Fruit fly (Drosophila melanogaster) whole organism, embryonic: ENCODE measurements around the gene TpnC25D.

Experiments used
- CG10267 ChIP-seq: fragments of 200-800 bp; sonication (Bioruptor generic); optimal IDR thresholded peaks from 2 replicates; lab custom pipeline; 2018; ENCODE audit warnings: missing biosample characterization, mild to moderate bottlenecking, missing genetic modification characterization, moderate library complexity
- CG10321 ChIP-seq: fragments of 200-800 bp; sonication (Bioruptor generic); IDR thresholded peaks from 2 replicates; pipeline ENCODE4 v1.3.6; 2022; ENCODE audit warnings: missing biosample characterization, missing genetic modification characterization
- CG12236 ChIP-seq: fragments of 200-800 bp; sonication (Bioruptor generic); optimal IDR thresholded peaks from 2 replicates; lab custom pipeline; 2016; ENCODE audit warnings: missing biosample characterization, missing genetic modification characterization
- CG1233 ChIP-seq: fragments of 200-800 bp; sonication (Bioruptor generic); optimal IDR thresholded peaks from 4 replicates; lab custom pipeline; 2018; ENCODE audit warnings: missing biosample characterization, mild to moderate bottlenecking, missing genetic modification characterization
- CG12391 ChIP-seq: fragments of 200-800 bp; sonication (Bioruptor generic); optimal IDR thresholded peaks from 3 replicates; lab custom pipeline; 2018; ENCODE audit warnings: missing biosample characterization, mild to moderate bottlenecking, missing genetic modification characterization, moderate library complexity
- CG13894 ChIP-seq: fragments of 200-800 bp; sonication (Bioruptor generic); optimal IDR thresholded peaks from 3 replicates; lab custom pipeline; 2018; ENCODE audit warnings: missing biosample characterization, mild to moderate bottlenecking, missing genetic modification characterization, moderate library complexity
- CG14014 ChIP-seq: fragments of 200-800 bp; sonication (Bioruptor generic); IDR thresholded peaks from 2 replicates; pipeline ENCODE4 v1.3.6; 2022; ENCODE audit warnings: missing biosample characterization, missing genetic modification characterization
- CG17385 ChIP-seq: fragments of 200-800 bp; sonication (Bioruptor generic); optimal IDR thresholded peaks from 3 replicates; lab custom pipeline; 2018; ENCODE audit warnings: missing biosample characterization, mild to moderate bottlenecking, missing genetic modification characterization
- CG31441 ChIP-seq: fragments of 200-800 bp; sonication (Bioruptor generic); IDR thresholded peaks from 2 replicates; pipeline ENCODE4 v1.3.6; 2022; ENCODE audit warnings: missing biosample characterization, missing genetic modification characterization
- CG4424 ChIP-seq: fragments of 200-800 bp; sonication (Bioruptor generic); optimal IDR thresholded peaks from 3 replicates; lab custom pipeline; 2016; ENCODE audit warnings: missing biosample characterization, missing genetic modification characterization
- CG5180 ChIP-seq: fragments of 200-800 bp; sonication (Bioruptor generic); optimal IDR thresholded peaks from 3 replicates; lab custom pipeline; 2017; ENCODE audit warnings: missing biosample characterization, missing genetic modification characterization, mild to moderate bottlenecking, moderate library complexity, missing genetic modification reagents
- CG6791 ChIP-seq: fragments of 200-800 bp; sonication (Bioruptor generic); IDR thresholded peaks from 3 replicates; pipeline ENCODE4 v1.3.6; 2022; ENCODE audit warnings: missing biosample characterization, missing genetic modification characterization; ENCODE audit not compliant: partially characterized antibody
- CG7556 ChIP-seq: fragments of 200-800 bp; sonication (Bioruptor generic); optimal IDR thresholded peaks from 2 replicates; lab custom pipeline; 2017; ENCODE audit warnings: missing biosample characterization, mild to moderate bottlenecking, missing genetic modification characterization
- CG8089 ChIP-seq: fragments of 200-800 bp; sonication (Bioruptor generic); optimal IDR thresholded peaks from 3 replicates; lab custom pipeline; 2016; ENCODE audit warnings: missing biosample characterization, missing genetic modification characterization
- CG8765 ChIP-seq: fragments of 200-800 bp; sonication (Bioruptor generic); IDR thresholded peaks from 2 replicates; pipeline ENCODE4 v1.3.6; 2022; ENCODE audit warnings: missing biosample characterization, missing genetic modification characterization
- CoRest ChIP-seq: fragments of 200-800 bp; sonication (Bioruptor generic); optimal IDR thresholded peaks from 3 replicates; lab custom pipeline; 2018; ENCODE audit warnings: missing biosample characterization, mild to moderate bottlenecking, missing genetic modification characterization, moderate library complexity
- Dbx ChIP-seq: fragments of 200-800 bp; sonication (Bioruptor generic); IDR thresholded peaks from 3 replicates; pipeline ENCODE4 v1.3.6; 2022; ENCODE audit warnings: missing biosample characterization, missing genetic modification characterization
- Dfd ChIP-seq, 2 experiments: fragments of >200 bp; optimal IDR thresholded peaks; 2 replicates each; lab custom pipeline; 2017; ENCODE audit warnings: missing biosample characterization in 2 of 2, missing genetic modification characterization in 2 of 2
- Ets97D ChIP-seq: fragments of 200-800 bp; sonication (Bioruptor generic); optimal IDR thresholded peaks from 3 replicates; lab custom pipeline; 2016; ENCODE audit warnings: missing biosample characterization, missing genetic modification characterization
- Hr78 ChIP-seq, 2 experiments: fragments of 200-800 bp in 1 of 2; fragments of >200 bp in 1 of 2; sonication (Bioruptor generic) in 1 of 2; optimal IDR thresholded peaks; 2 replicates each; lab custom pipeline; 2017 to 2019; ENCODE audit warnings: missing biosample characterization in 2 of 2, missing genetic modification characterization in 2 of 2, mild to moderate bottlenecking in 1 of 2, moderate library complexity in 1 of 2
- Kr ChIP-seq: fragments of 200-800 bp; sonication (Bioruptor generic); optimal IDR thresholded peaks from 2 replicates; lab custom pipeline; 2017; ENCODE audit warnings: missing biosample characterization, mild to moderate bottlenecking, missing genetic modification characterization
- MBD-R2 ChIP-seq: fragments of 200-800 bp; sonication (Bioruptor generic); IDR thresholded peaks from 2 replicates; pipeline ENCODE4 v1.3.6; 2022; ENCODE audit warnings: missing biosample characterization, missing genetic modification characterization
- Med ChIP-seq: fragments of 200-800 bp; sonication (Bioruptor generic); peaks from one replicate; lab custom pipeline; 2016; ENCODE audit warnings: missing biosample characterization, missing genetic modification characterization, mild to moderate bottlenecking, inconsistent platforms, moderate library complexity
- Neu2 ChIP-seq: fragments of 200-800 bp; sonication (Bioruptor generic); optimal IDR thresholded peaks from 3 replicates; lab custom pipeline; 2016; ENCODE audit warnings: missing biosample characterization, missing genetic modification characterization, borderline replicate concordance
- PHDP ChIP-seq: fragments of 200-800 bp; sonication (Bioruptor generic); optimal IDR thresholded peaks from 3 replicates; lab custom pipeline; 2018; ENCODE audit warnings: missing biosample characterization, mild to moderate bottlenecking, missing genetic modification characterization, moderate library complexity
- Ptx1 ChIP-seq: fragments of 200-800 bp; sonication (Bioruptor generic); IDR thresholded peaks from 2 replicates; pipeline ENCODE4 v1.3.6; 2022; ENCODE audit warnings: missing biosample characterization, missing genetic modification characterization
- corto ChIP-seq: fragments of 200-800 bp; sonication (Bioruptor generic); optimal IDR thresholded peaks from 2 replicates; lab custom pipeline; 2016; ENCODE audit warnings: missing biosample characterization, mild to moderate bottlenecking, missing genetic modification characterization, moderate library complexity
- dmrt11E ChIP-seq: fragments of 200-800 bp; sonication (Bioruptor generic); optimal IDR thresholded peaks from 3 replicates; lab custom pipeline; 2018; ENCODE audit warnings: missing biosample characterization, mild to moderate bottlenecking, missing genetic modification characterization, moderate library complexity
- dysf ChIP-seq: fragments of 200-800 bp; sonication (Bioruptor generic); IDR thresholded peaks from 3 replicates; pipeline ENCODE4 v1.3.6; 2022; ENCODE audit warnings: missing biosample characterization, missing genetic modification characterization
- ewg ChIP-seq: fragments of 200-800 bp; sonication (Bioruptor generic); optimal IDR thresholded peaks from 3 replicates; lab custom pipeline; 2017; ENCODE audit warnings: mild to moderate bottlenecking, missing biosample characterization, missing genetic modification reagents, missing genetic modification characterization
- gfzf ChIP-seq: fragments of 200-800 bp; sonication (Bioruptor generic); optimal IDR thresholded peaks from 2 replicates; lab custom pipeline; 2016; ENCODE audit warnings: missing biosample characterization, mild to moderate bottlenecking, missing genetic modification characterization, moderate library complexity
- gro ChIP-seq: fragments of 200-800 bp; sonication (Bioruptor generic); optimal IDR thresholded peaks from 2 replicates; lab custom pipeline; 2016; ENCODE audit warnings: missing biosample characterization, missing genetic modification characterization
- gsb-n ChIP-seq: fragments of 200-800 bp; sonication (Bioruptor generic); optimal IDR thresholded peaks from 3 replicates; lab custom pipeline; 2018; ENCODE audit warnings: missing biosample characterization, mild to moderate bottlenecking, missing genetic modification characterization
- hbn ChIP-seq: fragments of 200-800 bp; sonication (Bioruptor generic); IDR thresholded peaks from 2 replicates; pipeline ENCODE4 v1.3.6; 2022; ENCODE audit warnings: missing biosample characterization, missing genetic modification characterization; ENCODE audit not compliant: partially characterized antibody
- ind ChIP-seq: fragments of 200-800 bp; sonication (Bioruptor generic); optimal IDR thresholded peaks from 3 replicates; lab custom pipeline; 2016; ENCODE audit warnings: missing biosample characterization, missing genetic modification characterization
- ken ChIP-seq: fragments of 200-800 bp; sonication (Bioruptor generic); IDR thresholded peaks from 3 replicates; pipeline ENCODE4 v1.3.6; 2022; ENCODE audit warnings: missing biosample characterization, missing genetic modification characterization
- lilli ChIP-seq: fragments of 200-800 bp; sonication (Bioruptor generic); optimal IDR thresholded peaks from 3 replicates; lab custom pipeline; 2016; ENCODE audit warnings: missing biosample characterization, missing genetic modification characterization
- luna ChIP-seq: fragments of 200-800 bp; sonication (Bioruptor generic); optimal IDR thresholded peaks from 2 replicates; lab custom pipeline; 2016; ENCODE audit warnings: missing biosample characterization, missing genetic modification characterization
- onecut ChIP-seq: fragments of 200-800 bp; sonication (Bioruptor generic); IDR thresholded peaks from 2 replicates; pipeline ENCODE4 v1.3.6; 2022; ENCODE audit warnings: missing biosample characterization, missing genetic modification characterization
- pan ChIP-seq, 4 experiments: fragments of >200 bp in 3 of 4; fragments of 200-800 bp in 1 of 4; sonication (Bioruptor generic) in 1 of 4; optimal IDR thresholded peaks in 3 of 4; IDR thresholded peaks in 1 of 4; 2 replicates each; pipeline versions ENCODE4 v1.3.6 to Lab custom; 2017 to 2022; ENCODE audit warnings: missing biosample characterization in 2 of 4, missing genetic modification characterization in 2 of 4, mixed read lengths in 1 of 4
- pum ChIP-seq: fragments of 200-800 bp; sonication (Bioruptor generic); optimal IDR thresholded peaks from 2 replicates; lab custom pipeline; 2016; ENCODE audit warnings: missing biosample characterization, missing genetic modification characterization
- ranshi ChIP-seq: fragments of 200-800 bp; sonication (Bioruptor generic); IDR thresholded peaks from 2 replicates; pipeline ENCODE4 v1.3.6; 2022; ENCODE audit warnings: missing biosample characterization, missing genetic modification characterization
- scrt ChIP-seq: fragments of 200-800 bp; sonication (Bioruptor generic); optimal IDR thresholded peaks from 2 replicates; lab custom pipeline; 2018; ENCODE audit warnings: missing biosample characterization, mild to moderate bottlenecking, missing genetic modification characterization, moderate library complexity
- shn ChIP-seq: fragments of 200-800 bp; sonication (Bioruptor generic); optimal IDR thresholded peaks from 3 replicates; lab custom pipeline; 2016; ENCODE audit warnings: missing biosample characterization, missing genetic modification characterization
- tna ChIP-seq: fragments of 200-800 bp; sonication (Bioruptor generic); IDR thresholded peaks from 2 replicates; pipeline ENCODE4 v1.3.6; 2022; ENCODE audit warnings: missing biosample characterization, missing genetic modification characterization; ENCODE audit not compliant: partially characterized antibody
- ttk ChIP-seq: fragments of 200-800 bp; sonication (Bioruptor generic); IDR thresholded peaks from 2 replicates; pipeline ENCODE4 v2.1.2; 2022; ENCODE audit warnings: missing biosample characterization, missing genetic modification characterization
- vfl ChIP-seq: fragments of 200-800 bp; sonication (Bioruptor generic); optimal IDR thresholded peaks from 2 replicates; lab custom pipeline; 2016; ENCODE audit warnings: missing biosample characterization, missing genetic modification characterization
- wdn ChIP-seq: fragments of 200-800 bp; sonication (Bioruptor generic); IDR thresholded peaks from 2 replicates; pipeline ENCODE4 v1.3.6; 2022; ENCODE audit warnings: missing biosample characterization, missing genetic modification characterization
- z ChIP-seq: fragments of 200-800 bp; sonication (Bioruptor generic); IDR thresholded peaks from 3 replicates; pipeline ENCODE4 v1.3.6; 2022; ENCODE audit warnings: missing biosample characterization, missing genetic modification characterization

The TpnC25D gene

dm6 chr2L:5245363-5245892, 28.9 kb downstream of the TpnC25D start (continued):
- no peak for TF ChIP-seq z (GFP tag; lab: Robert Waterston, UW)
- no peak for TF ChIP-seq Kr (GFP tag; lab: Kevin White, UChicago)
- no peak for TF ChIP-seq CG8765 (GFP tag; lab: Robert Waterston, UW)
- TF ChIP-seq CG4424 (GFP tag; lab: Kevin White, UChicago): peak; percentile 55
- TF ChIP-seq vfl (GFP tag; lab: Kevin White, UChicago): no peak
- no peak for TF ChIP-seq MBD-R2 (GFP tag; lab: Robert Waterston, UW)
- TF ChIP-seq wdn (GFP tag; lab: Robert Waterston, UW): no peak
- peak; percentile 36; the same call in 1 of the 2 replicates for TF ChIP-seq Ptx1 (GFP tag; lab: Robert Waterston, UW)
- 0 out of 2 replicates have a peak, but pooled peaks have one; percentile 25 for TF ChIP-seq onecut (GFP tag; lab: Robert Waterston, UW)
- TF ChIP-seq CG31441 (GFP tag; lab: Robert Waterston, UW): peak; percentile 41; the same call in 1 of the 2 replicates
- peak; percentile 49 for TF ChIP-seq CG8089 (GFP tag; lab: Kevin White, UChicago)
- no peak for TF ChIP-seq scrt
- TF ChIP-seq shn (GFP tag; lab: Kevin White, UChicago): no peak
- no peak for TF ChIP-seq CG12236 (GFP tag; lab: Kevin White, UChicago)
- TF ChIP-seq dmrt11E: peak; percentile 68
- TF ChIP-seq Hr78 (GFP tag; optimal IDR thresholded peaks at IDR 0.05; lab: Kevin White, UChicago): peak in 1 of 2 experiments; percentile 17
- no peak for TF ChIP-seq CG6791 (GFP tag; lab: Robert Waterston, UW)
- peak; percentile 33 for TF ChIP-seq ewg (GFP tag; lab: Kevin White, UChicago)
- TF ChIP-seq CG13894: no peak
- peak; percentile 59; the same call in 2 of the 3 replicates for TF ChIP-seq ken (GFP tag; lab: Robert Waterston, UW)
- no peak for TF ChIP-seq hbn (GFP tag; lab: Robert Waterston, UW)
- peak; percentile 42 for TF ChIP-seq CG1233
- no peak for TF ChIP-seq ind (GFP tag; lab: Kevin White, UChicago)
- no peak for TF ChIP-seq gfzf (GFP tag; lab: Kevin White, UChicago)
- TF ChIP-seq tna (GFP tag; lab: Robert Waterston, UW): no peak
- TF ChIP-seq Neu2 (GFP tag; lab: Kevin White, UChicago): no peak
- no peak for TF ChIP-seq CG10321 (GFP tag; lab: Robert Waterston, UW)
- peak; percentile 45 for TF ChIP-seq CG12391
- TF ChIP-seq ranshi (GFP tag; lab: Robert Waterston, UW): 0 out of 2 replicates have a peak, but pooled peaks have one; percentile 34
- no peak for TF ChIP-seq luna (GFP tag; lab: Kevin White, UChicago)
- TF ChIP-seq corto: no peak
- TF ChIP-seq Dbx (GFP tag; lab: Robert Waterston, UW): no peak
- peak; percentile 23 for TF ChIP-seq CoRest
- peak; percentile 72 for TF ChIP-seq Med
- no peak for TF ChIP-seq PHDP (tag; lab: Kevin White, UChicago)
- no peak for TF ChIP-seq CG14014
- TF ChIP-seq dysf (GFP tag; lab: Robert Waterston, UW): no peak; the same call in 2 of the 3 replicates
- peak; percentile 37 for TF ChIP-seq CG5180
- no peak for TF ChIP-seq ttk (GFP tag; lab: Robert Waterston, UW)
- no peak for TF ChIP-seq gro (GFP tag; lab: Kevin White, UChicago)
- peak; percentile 87 for TF ChIP-seq gsb-n
- TF ChIP-seq lilli (GFP tag; lab: Kevin White, UChicago): no peak
- TF ChIP-seq pum (GFP tag; lab: Kevin White, UChicago): peak; percentile 8
- TF ChIP-seq Ets97D (GFP tag; lab: Kevin White, UChicago): no peak
- peak; percentile 60 for TF ChIP-seq CG17385 (GFP tag; lab: Kevin White, UChicago)
- no peak for TF ChIP-seq pan (optimal IDR thresholded peaks at IDR 0.05; lab: Kevin White, UChicago)
- peak in 1 of 2 experiments; percentile 9 for TF ChIP-seq pan (GFP tag; optimal IDR thresholded peaks at IDR 0.05 in 1 of 2, IDR thresholded peaks at IDR 0.05 in 1 of 2)
- no peak for TF ChIP-seq Dfd (GFP tag; optimal IDR thresholded peaks at IDR 0.05; lab: Kevin White, UChicago)
- peak; percentile 44 for TF ChIP-seq CG10267 (tag; lab: Kevin White, UChicago)
- TF ChIP-seq CG7556: no peak
